Worm (Caenorhabditis elegans) whole organism, L4 larva: ENCODE results near the gene F07B10.7.

Experiments
- F26F4.8 ChIP-seq: fragments of 200-800 bp; sonication (Bioruptor generic); conservative IDR thresholded peaks from 2 replicates; pipeline ENCODE4 v1.3.6; 2022; ENCODE audit warnings: missing genetic modification characterization, missing compliant biosample characterization
- ceh-28 ChIP-seq: fragments of 150-350 bp; optimal IDR thresholded peaks from 2 replicates; lab custom pipeline; 2014; ENCODE audit warnings: missing biosample characterization, missing genetic modification reagents, missing genetic modification characterization
- lim-7 ChIP-seq: fragments of 200-800 bp; sonication (Bioruptor generic); IDR thresholded peaks from 2 replicates; pipeline ENCODE4 v1.3.6; 2022; ENCODE audit warnings: missing genetic modification characterization, missing compliant biosample characterization
- lin-39 ChIP-seq: fragments of 150-350 bp; optimal IDR thresholded peaks from 2 replicates; lab custom pipeline; 2014; ENCODE audit warnings: missing biosample characterization, missing genetic modification reagents, missing genetic modification characterization
- lsy-2 ChIP-seq, 2 experiments: fragments of 150-350 bp in 1 of 2; sonication (generic microtip) in 1 of 2; optimal IDR thresholded peaks; 2 replicates each; lab custom pipeline; 2014 to 2017; ENCODE audit warnings: missing biosample characterization in 2 of 2, missing genetic modification characterization in 2 of 2
- nhr-237 ChIP-seq: sonication (generic microtip); optimal IDR thresholded peaks from 2 replicates; lab custom pipeline; 2017; ENCODE audit warnings: missing biosample characterization, missing genetic modification characterization
- nhr-41 ChIP-seq: fragments of 200-800 bp; sonication (Bioruptor generic); IDR thresholded peaks from 2 replicates; pipeline ENCODE4 v1.3.6; 2022; ENCODE audit warnings: missing genetic modification reagents, missing genetic modification characterization, missing compliant biosample characterization
- zag-1 ChIP-seq: fragments of 150-350 bp; optimal IDR thresholded peaks from 2 replicates; lab custom pipeline; 2014; ENCODE audit warnings: missing biosample characterization, missing genetic modification characterization
- ztf-11 ChIP-seq: fragments of 150-350 bp; optimal IDR thresholded peaks from 2 replicates; lab custom pipeline; 2014; ENCODE audit warnings: missing biosample characterization, missing genetic modification characterization

- TF ChIP-seq nhr-41 (GFP tag; lab: Robert Waterston, UW) (no peak), lsy-2 (tag; optimal IDR thresholded peaks at IDR 0.05; lab: Kevin White, UChicago) (no peak), lin-39 (tag; lab: Kevin White, UChicago) (no peak), nhr-237 (tag; lab: Kevin White, UChicago) (no peak), ceh-28 (tag; lab: Kevin White, UChicago) (no peak), ztf-11 (tag; lab: Kevin White, UChicago) (no peak), F26F4.8 (GFP tag; lab: Robert Waterston, UW) (no peak), zag-1 (tag; lab: Kevin White, UChicago) (no peak), lim-7 (GFP tag; lab: Robert Waterston, UW) (no peak)
Observed at ce11 chrV:11279564-11279963, 19.0 kb upstream of the F07B10.7 start.
